Fruit fly (Drosophila melanogaster): ENCODE results near the gene CG14971.

The CG14971 gene

dm6 chr3L:3515280-3516020, 44.3 kb upstream of the CG14971 start, which contains the start of gene Eip63E:
TSS of gene Eip63E (plus strand) at chr3L:3515751.
- TF ChIP-seq Rel (GFP tag; optimal IDR thresholded peaks at IDR 0.05) = no peak
- TF ChIP-seq Rel (tag; optimal IDR thresholded peaks at IDR 0.05) = peak; percentile 59
- TF ChIP-seq ey (GFP tag; optimal IDR thresholded peaks at IDR 0.05) = no peak
- TF ChIP-seq Hnf4 (GFP tag; optimal IDR thresholded peaks at IDR 0.05) = peak; percentile 8
- TF ChIP-seq pan (optimal IDR thresholded peaks at IDR 0.05) = no peak
- peak; percentile 58 for TF ChIP-seq Sp1 (GFP tag; optimal IDR thresholded peaks at IDR 0.05)
- no peak for TF ChIP-seq Dfd (GFP tag; optimal IDR thresholded peaks at IDR 0.05)
- no peak for TF ChIP-seq fru (GFP tag; optimal IDR thresholded peaks at IDR 0.05)
- peak in 1 of 2 experiments; percentile 34 for TF ChIP-seq foxo (GFP tag; optimal IDR thresholded peaks at IDR 0.05)
- TF ChIP-seq N (GFP tag; optimal IDR thresholded peaks at IDR 0.05) = peak; percentile 37
- TF ChIP-seq Vsx2 (GFP tag; optimal IDR thresholded peaks at IDR 0.05; ENCODE audit: partially characterized antibody) = no peak
- peak; percentile 10 for TF ChIP-seq h (GFP tag; optimal IDR thresholded peaks at IDR 0.05)
- TF ChIP-seq rgr (GFP tag; optimal IDR thresholded peaks at IDR 0.05) = no peak
- TF ChIP-seq Hr83 (GFP tag; optimal IDR thresholded peaks at IDR 0.05; ENCODE audit: poor library complexity, severe bottlenecking) = no peak
- TF ChIP-seq dsf (GFP tag; optimal IDR thresholded peaks at IDR 0.05; ENCODE audit: borderline replicate concordance) = no peak
- TF ChIP-seq HLH106 (tag; optimal IDR thresholded peaks at IDR 0.05) = peak; percentile 8

- TF ChIP-seq sv (GFP tag; optimal IDR thresholded peaks at IDR 0.05) (no peak), Myc (optimal IDR thresholded peaks at IDR 0.05) (no peak), OdsH (GFP tag; optimal IDR thresholded peaks at IDR 0.05) (peak; percentile 78), woc (GFP tag; optimal IDR thresholded peaks at IDR 0.05) (peak; percentile 93), h (GFP tag; optimal IDR thresholded peaks at IDR 0.05) (peak; percentile 87), rgr (GFP tag; optimal IDR thresholded peaks at IDR 0.05) (peak; percentile 75), psq (GFP tag; optimal IDR thresholded peaks at IDR 0.05) (peak; percentile 68), ey (GFP tag; optimal IDR thresholded peaks at IDR 0.05) (peak; percentile 78), pan (optimal IDR thresholded peaks at IDR 0.05) (no peak), brk (GFP tag; optimal IDR thresholded peaks at IDR 0.05) (peak; percentile 42), HLH106 (tag; optimal IDR thresholded peaks at IDR 0.05) (peak; percentile 79), Sp1 (GFP tag; optimal IDR thresholded peaks at IDR 0.05) (peak; percentile 87), Hnf4 (GFP tag; optimal IDR thresholded peaks at IDR 0.05) (peak; percentile 38), Dif (GFP tag; optimal IDR thresholded peaks at IDR 0.05; ENCODE audit: partially characterized antibody) (no peak), Rel (GFP tag; optimal IDR thresholded peaks at IDR 0.05) (peak; percentile 60), Rel (tag; optimal IDR thresholded peaks at IDR 0.05) (no peak), CG32264 (GFP tag; optimal IDR thresholded peaks at IDR 0.05) (peak; percentile 46), foxo (GFP tag; optimal IDR thresholded peaks at IDR 0.05) (peak in 1 of 2 experiments; percentile 77), dmrt93B (GFP tag; optimal IDR thresholded peaks at IDR 0.05) (peak; percentile 65), Abd-B (GFP tag; optimal IDR thresholded peaks at IDR 0.05) (no peak), sage (GFP tag; optimal IDR thresholded peaks at IDR 0.05) (peak; percentile 83), tai (GFP tag; optimal IDR thresholded peaks at IDR 0.05) (peak; percentile 31), br (GFP tag; optimal IDR thresholded peaks at IDR 0.05) (peak; percentile 73), CrebA (GFP tag; optimal IDR thresholded peaks at IDR 0.05; ENCODE audit: borderline replicate concordance) (peak; percentile 62), fru (GFP tag; optimal IDR thresholded peaks at IDR 0.05) (peak; percentile 92), jim (GFP tag; optimal IDR thresholded peaks at IDR 0.05) (no peak), CG9705 (GFP tag; optimal IDR thresholded peaks at IDR 0.05) (peak; percentile 46), Vsx2 (GFP tag; optimal IDR thresholded peaks at IDR 0.05; ENCODE audit: partially characterized antibody) (no peak)
These were observed 42.9 kb upstream of the CG14971 start for dm6 chr3L:3514020-3514419.

- TF ChIP-seq fru (GFP tag; optimal IDR thresholded peaks at IDR 0.05) = peak; percentile 65
- no peak for TF ChIP-seq jim (GFP tag; optimal IDR thresholded peaks at IDR 0.05)
- peak; percentile 58 for TF ChIP-seq HLH106 (tag; optimal IDR thresholded peaks at IDR 0.05)
- TF ChIP-seq Hr83 (GFP tag; optimal IDR thresholded peaks at IDR 0.05; ENCODE audit: poor library complexity, severe bottlenecking) = no peak
- no peak for TF ChIP-seq pan (optimal IDR thresholded peaks at IDR 0.05)
- peak; percentile 48 for TF ChIP-seq psq (GFP tag; optimal IDR thresholded peaks at IDR 0.05)
- TF ChIP-seq Hnf4 (GFP tag; optimal IDR thresholded peaks at IDR 0.05) = no peak
- TF ChIP-seq Mio (GFP tag; optimal IDR thresholded peaks at IDR 0.05) = no peak
- no peak for TF ChIP-seq lola (GFP tag; optimal IDR thresholded peaks at IDR 0.05)
- TF ChIP-seq dmrt93B (GFP tag; optimal IDR thresholded peaks at IDR 0.05) = peak; percentile 34
- peak; percentile 20 for TF ChIP-seq woc (GFP tag; optimal IDR thresholded peaks at IDR 0.05)
- no peak for TF ChIP-seq br (GFP tag; optimal IDR thresholded peaks at IDR 0.05)
- TF ChIP-seq tai (GFP tag; optimal IDR thresholded peaks at IDR 0.05) = no peak
- no peak for TF ChIP-seq CG9705 (GFP tag; optimal IDR thresholded peaks at IDR 0.05)
- no peak for TF ChIP-seq CrebA (GFP tag; optimal IDR thresholded peaks at IDR 0.05; ENCODE audit: borderline replicate concordance)
- no peak for TF ChIP-seq Hr78 (GFP tag; optimal IDR thresholded peaks at IDR 0.05)
- TF ChIP-seq foxo (GFP tag; optimal IDR thresholded peaks at IDR 0.05) = peak in 1 of 2 experiments; percentile 62
- no peak for TF ChIP-seq N (GFP tag; optimal IDR thresholded peaks at IDR 0.05)
- TF ChIP-seq Rel (GFP tag; optimal IDR thresholded peaks at IDR 0.05) = no peak
- no peak for TF ChIP-seq Rel (tag; optimal IDR thresholded peaks at IDR 0.05)
- TF ChIP-seq dsf (GFP tag; optimal IDR thresholded peaks at IDR 0.05; ENCODE audit: borderline replicate concordance) = no peak
- no peak for TF ChIP-seq Myc (optimal IDR thresholded peaks at IDR 0.05)
- no peak for TF ChIP-seq sage (GFP tag; optimal IDR thresholded peaks at IDR 0.05)
- peak; percentile 30 for TF ChIP-seq ey (GFP tag; optimal IDR thresholded peaks at IDR 0.05)
- TF ChIP-seq Sp1 (GFP tag; optimal IDR thresholded peaks at IDR 0.05) = peak; percentile 62
- TF ChIP-seq Dfd (GFP tag; optimal IDR thresholded peaks at IDR 0.05) = no peak
- no peak for TF ChIP-seq usp (GFP tag; optimal IDR thresholded peaks at IDR 0.05)
- TF ChIP-seq Jra (GFP tag; optimal IDR thresholded peaks at IDR 0.05) = no peak
- no peak for TF ChIP-seq CG32264 (GFP tag; optimal IDR thresholded peaks at IDR 0.05)
- TF ChIP-seq OdsH (GFP tag; optimal IDR thresholded peaks at IDR 0.05) = peak; percentile 49
- TF ChIP-seq GATAd (GFP tag; optimal IDR thresholded peaks at IDR 0.05) = no peak
- TF ChIP-seq Abd-B (GFP tag; optimal IDR thresholded peaks at IDR 0.05) = no peak
- TF ChIP-seq brk (GFP tag; optimal IDR thresholded peaks at IDR 0.05) = no peak
- TF ChIP-seq Dif (GFP tag; optimal IDR thresholded peaks at IDR 0.05; ENCODE audit: partially characterized antibody) = no peak
- TF ChIP-seq dl (GFP tag; optimal IDR thresholded peaks at IDR 0.05; ENCODE audit: insufficient read depth in 1 of 2, partially characterized antibody in 2 of 2) = no peak
These were observed 41.9 kb upstream of the CG14971 start for dm6 chr3L:3512998-3513397.

Data from whole organism, wandering third instar larva.